Worm (Caenorhabditis elegans) whole organism, late embryonic: ENCODE data around the gene B0507.7.

Source experiments
- K02D7.2 ChIP-seq: sonication (generic microtip); optimal IDR thresholded peaks from 2 replicates; lab custom pipeline; 2017; ENCODE audit warnings: mild to moderate bottlenecking, missing genetic modification characterization, missing compliant biosample characterization
- T23F11.4 ChIP-seq: fragments of 200-800 bp; sonication (Bioruptor generic); optimal IDR thresholded peaks from 2 replicates; lab custom pipeline; 2018; ENCODE audit warnings: mild to moderate bottlenecking, missing genetic modification characterization, missing compliant biosample characterization
- Y22D7AL.16 ChIP-seq: sonication (generic microtip); optimal IDR thresholded peaks from 2 replicates; lab custom pipeline; 2016; ENCODE audit warnings: missing genetic modification characterization, missing compliant biosample characterization
- ahr-1 ChIP-seq: sonication (generic microtip); optimal IDR thresholded peaks from 2 replicates; lab custom pipeline; 2016; ENCODE audit warnings: missing genetic modification characterization, missing compliant biosample characterization
- ama-1 ChIP-seq: fragments of 150-350 bp; optimal IDR thresholded peaks from 2 replicates; lab custom pipeline; 2014
- ceh-14 ChIP-seq: sonication (generic microtip); optimal IDR thresholded peaks from 2 replicates; lab custom pipeline; 2016; ENCODE audit warnings: missing genotype, missing genetic modification characterization, missing compliant biosample characterization
- ceh-18 ChIP-seq: sonication (generic microtip); optimal IDR thresholded peaks from 2 replicates; lab custom pipeline; 2016; ENCODE audit warnings: missing genetic modification characterization, missing compliant biosample characterization
- ceh-34 ChIP-seq: sonication (generic microtip); optimal IDR thresholded peaks from 2 replicates; lab custom pipeline; 2016; ENCODE audit warnings: mild to moderate bottlenecking, missing genetic modification characterization, missing compliant biosample characterization
- ceh-6 ChIP-seq: fragments of 200-800 bp; sonication (Bioruptor generic); optimal IDR thresholded peaks from 2 replicates; lab custom pipeline; 2018; ENCODE audit warnings: mild to moderate bottlenecking, missing genetic modification characterization, missing compliant biosample characterization
- dmd-4 ChIP-seq: sonication (generic microtip); optimal IDR thresholded peaks from 2 replicates; lab custom pipeline; 2016; ENCODE audit warnings: borderline replicate concordance, missing genetic modification characterization, missing compliant biosample characterization
- dve-1 ChIP-seq: sonication (generic microtip); optimal IDR thresholded peaks from 2 replicates; lab custom pipeline; 2017; ENCODE audit warnings: antibody characterized with exemption, mild to moderate bottlenecking, missing genetic modification characterization, missing compliant biosample characterization
- elt-2 ChIP-seq: sonication (generic microtip); optimal IDR thresholded peaks from 2 replicates; lab custom pipeline; 2016; ENCODE audit warnings: missing genetic modification reagents, missing genetic modification characterization, missing compliant biosample characterization
- elt-4 ChIP-seq: sonication (generic microtip); optimal IDR thresholded peaks from 2 replicates; lab custom pipeline; 2016; ENCODE audit warnings: missing genetic modification characterization, missing compliant biosample characterization
- ets-4 ChIP-seq: sonication (generic microtip); optimal IDR thresholded peaks from 2 replicates; lab custom pipeline; 2016; ENCODE audit warnings: missing genetic modification characterization, missing compliant biosample characterization
- fkh-10 ChIP-seq: fragments of 150-350 bp; optimal IDR thresholded peaks from 2 replicates; lab custom pipeline; 2014; ENCODE audit warnings: missing biosample characterization, missing genetic modification reagents, missing genetic modification characterization
- fkh-6 ChIP-seq: sonication (generic microtip); optimal IDR thresholded peaks from 2 replicates; lab custom pipeline; 2016; ENCODE audit warnings: missing genetic modification characterization, missing compliant biosample characterization
- gmeb-2 ChIP-seq: sonication (generic microtip); optimal IDR thresholded peaks from 2 replicates; lab custom pipeline; 2016; ENCODE audit warnings: missing genetic modification characterization, inconsistent platforms, missing compliant biosample characterization
- hlh-15 ChIP-seq: sonication (generic microtip); optimal IDR thresholded peaks from 2 replicates; lab custom pipeline; 2016; ENCODE audit warnings: missing genetic modification characterization, missing compliant biosample characterization
- hlh-6 ChIP-seq: sonication (generic microtip); optimal IDR thresholded peaks from 2 replicates; lab custom pipeline; 2016; ENCODE audit warnings: missing genotype, missing genetic modification characterization, missing compliant biosample characterization
- hlh-8 ChIP-seq: sonication (generic microtip); optimal IDR thresholded peaks from 2 replicates; lab custom pipeline; 2016; ENCODE audit warnings: missing genotype, missing genetic modification characterization, missing compliant biosample characterization
- lim-6 ChIP-seq: sonication (generic microtip); optimal IDR thresholded peaks from 2 replicates; lab custom pipeline; 2016; ENCODE audit warnings: missing genetic modification characterization, missing compliant biosample characterization
- lin-11 ChIP-seq: fragments of 200-800 bp; sonication (Bioruptor generic); optimal IDR thresholded peaks from 2 replicates; lab custom pipeline; 2018; ENCODE audit warnings: mild to moderate bottlenecking, missing genetic modification characterization, missing compliant biosample characterization
- madf-2 ChIP-seq: sonication (generic microtip); optimal IDR thresholded peaks from 2 replicates; lab custom pipeline; 2017; ENCODE audit warnings: missing genetic modification characterization, missing compliant biosample characterization
- mec-3 ChIP-seq: sonication (generic microtip); optimal IDR thresholded peaks from 2 replicates; lab custom pipeline; 2016; ENCODE audit warnings: borderline replicate concordance, missing genetic modification characterization, missing compliant biosample characterization
- nfya-1 ChIP-seq: sonication (generic microtip); optimal IDR thresholded peaks from 2 replicates; lab custom pipeline; 2017; ENCODE audit warnings: missing genetic modification characterization, mild to moderate bottlenecking, missing compliant biosample characterization, antibody characterized with exemption, moderate library complexity
- nhr-11 ChIP-seq: fragments of 150-350 bp; optimal IDR thresholded peaks from 2 replicates; lab custom pipeline; 2014; ENCODE audit warnings: missing biosample characterization, missing genetic modification characterization
- nhr-232 ChIP-seq: sonication (generic microtip); optimal IDR thresholded peaks from 2 replicates; lab custom pipeline; 2016; ENCODE audit warnings: missing genetic modification characterization, missing compliant biosample characterization
- npax-4 ChIP-seq: sonication (generic microtip); optimal IDR thresholded peaks from 2 replicates; lab custom pipeline; 2016; ENCODE audit warnings: missing genetic modification characterization, missing compliant biosample characterization
- pax-1 ChIP-seq: fragments of 150-350 bp; optimal IDR thresholded peaks from 2 replicates; lab custom pipeline; 2014; ENCODE audit warnings: missing biosample characterization, missing genetic modification characterization
- pqm-1 ChIP-seq: sonication (generic microtip); optimal IDR thresholded peaks from 2 replicates; lab custom pipeline; 2016; ENCODE audit warnings: missing genetic modification characterization, missing compliant biosample characterization
- rnt-1 ChIP-seq: sonication (generic microtip); optimal IDR thresholded peaks from 2 replicates; lab custom pipeline; 2016; ENCODE audit warnings: missing genetic modification characterization, missing compliant biosample characterization
- sdc-2 ChIP-seq: sonication (generic microtip); optimal IDR thresholded peaks from 2 replicates; lab custom pipeline; 2016; ENCODE audit warnings: missing genotype, missing genetic modification characterization, missing compliant biosample characterization
- sox-2 ChIP-seq: fragments of 200-800 bp; sonication (Bioruptor generic); IDR thresholded peaks from 2 replicates; pipeline ENCODE4 v1.3.6; 2022; ENCODE audit warnings: missing genetic modification reagents, missing genetic modification characterization, missing compliant biosample characterization
- sox-4 ChIP-seq: sonication (generic microtip); optimal IDR thresholded peaks from 2 replicates; lab custom pipeline; 2017; ENCODE audit warnings: mild to moderate bottlenecking, missing genetic modification characterization, inconsistent platforms, missing compliant biosample characterization
- tbx-2 ChIP-seq: sonication (generic microtip); optimal IDR thresholded peaks from 2 replicates; lab custom pipeline; 2016; ENCODE audit warnings: missing genetic modification characterization, missing compliant biosample characterization
- ttx-3 ChIP-seq: sonication (generic microtip); optimal IDR thresholded peaks from 2 replicates; lab custom pipeline; 2016; ENCODE audit warnings: missing genetic modification reagents, missing genetic modification characterization, missing compliant biosample characterization
- unc-42 ChIP-seq: sonication (generic microtip); optimal IDR thresholded peaks from 2 replicates; lab custom pipeline; 2016; ENCODE audit warnings: missing genotype, missing genetic modification characterization, missing compliant biosample characterization
- unc-86 ChIP-seq: sonication (generic microtip); optimal IDR thresholded peaks from 2 replicates; lab custom pipeline; 2016; ENCODE audit warnings: missing genetic modification characterization, missing compliant biosample characterization
- zip-5 ChIP-seq: sonication (generic microtip); optimal IDR thresholded peaks from 2 replicates; lab custom pipeline; 2016; ENCODE audit warnings: missing genetic modification characterization, missing compliant biosample characterization
- ztf-16 ChIP-seq: sonication (generic microtip); optimal IDR thresholded peaks from 2 replicates; lab custom pipeline; 2017; ENCODE audit warnings: missing genetic modification characterization, missing compliant biosample characterization

B0507.7 gene

DNA sequence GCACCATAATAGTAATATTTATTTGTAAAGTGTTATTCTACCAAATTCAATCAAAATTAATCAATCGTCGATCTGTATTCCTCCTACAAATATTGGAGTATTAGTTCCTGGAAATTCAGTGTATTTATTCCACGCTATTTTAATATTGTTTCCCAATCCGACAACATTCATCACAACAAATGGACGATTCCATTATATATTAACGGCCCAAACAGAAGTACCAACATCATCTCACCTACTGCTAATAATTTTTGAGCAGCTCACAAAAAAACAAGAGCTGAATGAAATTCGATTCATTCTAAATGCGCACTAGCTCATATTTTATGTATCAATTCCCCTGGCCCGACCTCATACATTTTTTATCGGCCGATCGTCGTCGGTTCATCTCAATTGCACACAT, 8.5 kb upstream of the B0507.7 start:
- TF ChIP-seq pqm-1 (tag; lab: Kevin White, UChicago): no peak
- TF ChIP-seq fkh-6: no peak
- TF ChIP-seq elt-2 (tag; lab: Kevin White, UChicago): no peak
- TF ChIP-seq ama-1 (lab: Kevin White, UChicago): no peak
- TF ChIP-seq rnt-1: no peak
- no peak for TF ChIP-seq madf-2
- no peak for TF ChIP-seq unc-86 (tag; lab: Kevin White, UChicago)

DNA sequence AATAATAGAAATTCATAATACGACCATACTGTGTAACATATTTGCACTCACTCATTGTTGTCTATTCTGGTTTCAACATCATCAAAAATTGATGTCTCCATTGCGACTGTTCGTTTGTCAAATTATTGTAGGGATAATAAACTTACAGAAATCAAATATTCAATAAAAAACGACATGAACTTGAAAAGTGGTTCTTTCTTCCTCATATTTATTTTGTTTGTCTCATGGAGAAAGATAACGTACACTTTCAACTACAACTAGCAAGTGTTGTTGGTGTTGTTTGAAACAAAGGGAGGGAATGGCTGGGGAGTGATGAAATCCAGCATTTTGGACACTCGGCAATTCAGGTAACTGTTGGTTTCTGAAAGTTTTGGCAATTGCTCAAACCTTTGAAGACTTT, 7.4 kb upstream of the B0507.7 start, which contains the start of gene B0507.9:
Gene B0507.9, minus strand, starts transcription at position 101 of the 400 bp plus-strand sequence.
- TF ChIP-seq K02D7.2 (no peak), sox-4 (tag; lab: Kevin White, UChicago) (no peak), fkh-6 (no peak), hlh-15 (no peak), elt-2 (tag; lab: Kevin White, UChicago) (no peak), lin-11 (tag; lab: Kevin White, UChicago) (no peak), zip-5 (tag; lab: Kevin White, UChicago) (no peak), ttx-3 (tag; lab: Kevin White, UChicago) (no peak), dmd-4 (tag; lab: Kevin White, UChicago) (no peak), fkh-10 (no peak), Y22D7AL.16 (tag; lab: Kevin White, UChicago) (no peak), sox-2 (GFP tag; lab: Robert Waterston, UW) (no peak), ztf-16 (tag; lab: Kevin White, UChicago) (no peak), ama-1 (lab: Kevin White, UChicago) (no peak), pax-1 (no peak), mec-3 (tag; lab: Kevin White, UChicago) (no peak), lim-6 (no peak), nhr-11 (tag; lab: Kevin White, UChicago) (no peak)

DNA sequence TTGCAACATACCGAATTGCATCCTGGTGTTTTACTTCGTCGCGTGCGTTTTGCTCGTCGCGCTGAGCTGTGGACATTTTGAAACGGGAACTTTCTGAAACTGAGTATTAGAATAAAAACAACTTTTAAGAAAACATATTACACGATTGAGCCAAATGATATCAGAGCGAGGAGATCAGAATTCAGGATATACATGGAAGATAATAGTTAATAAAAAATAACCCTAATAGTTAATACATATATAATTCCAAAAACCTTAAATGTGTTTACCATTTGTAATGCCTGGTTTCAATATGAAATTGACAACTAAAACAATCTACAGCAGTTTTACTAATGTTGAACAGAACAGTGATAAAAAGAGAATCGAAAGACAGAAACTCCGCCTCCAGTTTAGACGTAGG, 4.3 kb upstream of the B0507.7 start, which contains the start of gene B0507.8:
Gene B0507.8, minus strand, starts transcription at position 101 of the 400 bp plus-strand sequence.
- TF ChIP-seq dve-1 (tag; lab: Kevin White, UChicago): no peak
- TF ChIP-seq gmeb-2 (tag; lab: Kevin White, UChicago): no peak
- no peak for TF ChIP-seq sox-4 (tag; lab: Kevin White, UChicago)

DNA sequence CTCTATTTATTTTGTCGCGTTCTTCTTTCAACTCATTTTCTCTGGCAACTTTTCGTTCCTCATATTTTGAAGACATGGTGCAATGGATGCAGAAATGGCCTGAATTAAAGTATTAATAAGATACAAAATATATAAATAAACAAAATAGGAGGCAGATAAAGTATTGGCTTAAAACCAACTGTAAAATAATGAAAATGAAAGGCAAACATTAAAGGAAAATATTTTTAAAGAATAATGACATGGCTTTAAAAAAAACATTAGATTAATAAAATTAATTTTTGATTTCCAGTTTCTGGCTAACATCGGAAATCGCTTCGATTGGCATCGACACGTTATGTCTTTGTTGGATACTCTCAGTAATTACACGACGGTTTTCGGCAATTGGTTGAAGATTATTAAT, 1.9 kb upstream of the B0507.7 start, which contains the start of gene ddn-1:
Gene ddn-1, minus strand, starts transcription at position 101 of the 400 bp plus-strand sequence.
- no peak for TF ChIP-seq hlh-8
- no peak for TF ChIP-seq hlh-6 (tag; lab: Kevin White, UChicago)
- no peak for TF ChIP-seq nhr-232 (tag; lab: Kevin White, UChicago)
- no peak for TF ChIP-seq elt-4
- no peak for TF ChIP-seq nfya-1
- no peak for TF ChIP-seq gmeb-2 (tag; lab: Kevin White, UChicago)
- TF ChIP-seq rnt-1: no peak
- TF ChIP-seq ahr-1 (tag; lab: Kevin White, UChicago): no peak
- TF ChIP-seq sdc-2 (tag; lab: Kevin White, UChicago): no peak

DNA sequence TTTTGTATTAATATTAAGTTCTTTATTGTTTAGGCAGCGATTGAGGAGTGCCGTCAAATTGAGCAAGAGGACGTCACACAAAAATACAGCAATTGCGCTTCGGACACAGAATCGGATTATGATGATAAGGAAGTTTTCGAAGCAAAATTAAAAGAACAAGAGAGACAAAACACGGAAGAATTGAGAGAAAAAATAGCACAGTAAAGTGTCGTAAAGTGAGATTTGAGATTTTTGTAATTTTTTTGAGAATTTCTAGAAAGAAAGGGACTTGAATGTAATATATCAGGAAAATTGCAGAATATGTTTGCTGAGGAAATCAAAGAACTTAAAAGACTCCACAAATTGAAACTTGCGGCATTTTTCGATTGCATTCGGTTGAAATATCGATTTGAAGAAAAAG, 3.8 kb downstream of the B0507.7 start, which contains the start of gene B0507.4:
Gene B0507.4, plus strand, starts transcription at position 301 of the 400 bp plus-strand sequence.
- TF ChIP-seq ceh-14 (no peak), elt-2 (tag; lab: Kevin White, UChicago) (no peak), gmeb-2 (tag; lab: Kevin White, UChicago) (no peak), ttx-3 (tag; lab: Kevin White, UChicago) (no peak), ceh-6 (GFP tag; lab: Kevin White, UChicago) (no peak), ets-4 (tag; lab: Kevin White, UChicago) (no peak), zip-5 (tag; lab: Kevin White, UChicago) (no peak), unc-42 (tag; lab: Kevin White, UChicago) (no peak), ceh-18 (tag; lab: Kevin White, UChicago) (no peak), npax-4 (no peak), T23F11.4 (GFP tag; lab: Kevin White, UChicago) (no peak), tbx-2 (tag; lab: Kevin White, UChicago) (no peak), ceh-34 (tag; lab: Kevin White, UChicago) (no peak), dve-1 (tag; lab: Kevin White, UChicago) (no peak), sox-4 (tag; lab: Kevin White, UChicago) (no peak), hlh-6 (tag; lab: Kevin White, UChicago) (no peak), hlh-8 (no peak)
